Worm (Caenorhabditis elegans) whole organism, L1 larva: ENCODE results near the gene vglu-2.

Experiments
- C04F5.9 ChIP-seq: sonication (generic microtip); optimal IDR thresholded peaks from 2 replicates; lab custom pipeline; 2016; ENCODE audit warnings: missing genetic modification characterization, missing compliant biosample characterization
- C16A3.4 ChIP-seq: fragments of 150-350 bp; optimal IDR thresholded peaks from 2 replicates; lab custom pipeline; 2014; ENCODE audit warnings: missing biosample characterization, missing genetic modification characterization
- F16B12.6 ChIP-seq: fragments of 150-350 bp; optimal IDR thresholded peaks from 2 replicates; lab custom pipeline; 2014; ENCODE audit warnings: missing biosample characterization, missing genetic modification characterization
- Y116A8C.19 ChIP-seq: sonication (generic microtip); optimal IDR thresholded peaks from 2 replicates; lab custom pipeline; 2016; ENCODE audit warnings: missing compliant biosample characterization, missing genetic modification characterization, borderline replicate concordance
- alr-1 ChIP-seq: fragments of 200-800 bp; sonication (Bioruptor generic); optimal IDR thresholded peaks from 2 replicates; lab custom pipeline; 2018; ENCODE audit warnings: borderline replicate concordance, mild to moderate bottlenecking, missing genetic modification characterization, missing compliant biosample characterization
- ama-1 ChIP-seq: fragments of 150-350 bp; optimal IDR thresholded peaks from 2 replicates; lab custom pipeline; 2014
- blmp-1 ChIP-seq: fragments of 150-350 bp; optimal IDR thresholded peaks from 2 replicates; lab custom pipeline; 2014; ENCODE audit warnings: missing biosample characterization, missing genetic modification characterization
- ceh-8 ChIP-seq: fragments of 200-800 bp; sonication (Bioruptor generic); optimal IDR thresholded peaks from 2 replicates; lab custom pipeline; 2018; ENCODE audit warnings: mild to moderate bottlenecking, missing genetic modification characterization, moderate library complexity, missing compliant biosample characterization
- ceh-88 ChIP-seq: fragments of 200-800 bp; sonication (Bioruptor generic); IDR thresholded peaks from 2 replicates; pipeline ENCODE4 v1.3.6; 2022; ENCODE audit warnings: missing genetic modification characterization, missing compliant biosample characterization
- ceh-90 ChIP-seq: sonication (generic microtip); optimal IDR thresholded peaks from 2 replicates; lab custom pipeline; 2016; ENCODE audit warnings: missing genetic modification characterization, missing compliant biosample characterization
- ces-1 ChIP-seq: fragments of 150-350 bp; optimal IDR thresholded peaks from 2 replicates; lab custom pipeline; 2014; ENCODE audit warnings: missing biosample characterization, missing genetic modification reagents, missing genetic modification characterization
- efl-1 ChIP-seq, 4 experiments: fragments of 150-350 bp; optimal IDR thresholded peaks in 3 of 4; peaks in 1 of 4; 1 replicate in 1 of 4; 2 replicates in 3 of 4; lab custom pipeline; 2014; ENCODE audit warnings: missing biosample characterization in 2 of 4, missing genetic modification characterization in 2 of 4, missing genetic modification reagents in 2 of 4
- egl-27 ChIP-seq, 2 experiments: fragments of 150-350 bp in 1 of 2; sonication (generic microtip); optimal IDR thresholded peaks; 3 replicates each; lab custom pipeline; 2017 to 2018; ENCODE audit warnings: missing biosample characterization in 2 of 2, missing genetic modification characterization in 2 of 2, missing genetic modification reagents in 2 of 2
- ets-5 ChIP-seq: fragments of 200-800 bp; sonication (Bioruptor generic); IDR thresholded peaks from 2 replicates; pipeline ENCODE4 v1.3.6; 2022; ENCODE audit warnings: missing genetic modification characterization, missing compliant biosample characterization
- fkh-4 ChIP-seq: sonication (generic microtip); optimal IDR thresholded peaks from 2 replicates; lab custom pipeline; 2016; ENCODE audit warnings: missing compliant biosample characterization, missing genetic modification characterization, borderline replicate concordance
- fkh-8 ChIP-seq: sonication (generic microtip); optimal IDR thresholded peaks from 2 replicates; lab custom pipeline; 2016; ENCODE audit warnings: mild to moderate bottlenecking, missing genetic modification characterization, missing compliant biosample characterization
- fos-1 ChIP-seq: fragments of 150-350 bp; optimal IDR thresholded peaks from 2 replicates; lab custom pipeline; 2014; ENCODE audit warnings: missing biosample characterization, missing genetic modification characterization
- grh-1 ChIP-seq: fragments of 200-800 bp; sonication (Bioruptor generic); IDR thresholded peaks from 2 replicates; pipeline ENCODE4 v1.3.6; 2022; ENCODE audit warnings: missing genetic modification reagents, missing genetic modification characterization, missing compliant biosample characterization
- hlh-4 ChIP-seq: sonication (generic microtip); optimal IDR thresholded peaks from 2 replicates; lab custom pipeline; 2016; ENCODE audit warnings: mild to moderate bottlenecking, missing genetic modification characterization, missing compliant biosample characterization
- hpl-2 ChIP-seq: fragments of 150-350 bp; optimal IDR thresholded peaks from 2 replicates; lab custom pipeline; 2014; ENCODE audit warnings: missing biosample characterization, missing genetic modification reagents, missing genetic modification characterization
- irx-1 ChIP-seq: sonication (generic microtip); optimal IDR thresholded peaks from 2 replicates; lab custom pipeline; 2016; ENCODE audit warnings: missing genetic modification characterization, missing compliant biosample characterization
- jun-1 ChIP-seq: fragments of 150-350 bp; optimal IDR thresholded peaks from 2 replicates; lab custom pipeline; 2014; ENCODE audit warnings: missing biosample characterization, missing genetic modification reagents, missing genetic modification characterization
- lin-15B ChIP-seq: fragments of 150-350 bp; sonication (generic microtip); optimal IDR thresholded peaks from 3 replicates; lab custom pipeline; 2014; ENCODE audit warnings: missing biosample characterization, missing genetic modification characterization
- lin-35 ChIP-seq, 2 experiments: fragments of 150-350 bp; optimal IDR thresholded peaks; 2 replicates each; lab custom pipeline; 2014; ENCODE audit warnings: missing biosample characterization in 2 of 2, missing genetic modification characterization in 2 of 2, missing genetic modification reagents in 2 of 2
- lin-39 ChIP-seq: fragments of 150-350 bp; optimal IDR thresholded peaks from 2 replicates; lab custom pipeline; 2014; ENCODE audit warnings: missing biosample characterization, missing genetic modification reagents, missing genetic modification characterization
- lsy-2 ChIP-seq, 2 experiments: fragments of 150-350 bp; optimal IDR thresholded peaks; 2 replicates each; lab custom pipeline; 2014; ENCODE audit warnings: missing biosample characterization in 2 of 2, missing genetic modification characterization in 2 of 2
- mab-9 ChIP-seq: fragments of 200-800 bp; sonication (Bioruptor generic); IDR thresholded peaks from 2 replicates; pipeline ENCODE4 v1.3.6; 2022; ENCODE audit warnings: missing genetic modification reagents, missing genetic modification characterization, missing compliant biosample characterization
- mef-2 ChIP-seq: fragments of 150-350 bp; optimal IDR thresholded peaks from 2 replicates; lab custom pipeline; 2014; ENCODE audit warnings: missing biosample characterization, missing genetic modification characterization
- nhr-11 ChIP-seq: fragments of 150-350 bp; optimal IDR thresholded peaks from 2 replicates; lab custom pipeline; 2014; ENCODE audit warnings: missing biosample characterization, missing genetic modification characterization
- nhr-20 ChIP-seq: sonication (generic microtip); optimal IDR thresholded peaks from 2 replicates; lab custom pipeline; 2016; ENCODE audit warnings: mild to moderate bottlenecking, missing genetic modification characterization, missing compliant biosample characterization
- nhr-237 ChIP-seq: fragments of 150-350 bp; optimal IDR thresholded peaks from 2 replicates; lab custom pipeline; 2014; ENCODE audit warnings: missing biosample characterization, missing genetic modification characterization
- nhr-28 ChIP-seq: fragments of 150-350 bp; optimal IDR thresholded peaks from 2 replicates; lab custom pipeline; 2014; ENCODE audit warnings: missing biosample characterization, missing genetic modification characterization
- nhr-47 ChIP-seq: sonication (generic microtip); optimal IDR thresholded peaks from 2 replicates; lab custom pipeline; 2016; ENCODE audit warnings: mild to moderate bottlenecking, missing genetic modification characterization, moderate library complexity, missing compliant biosample characterization
- nhr-76 ChIP-seq: sonication (generic microtip); optimal IDR thresholded peaks from 2 replicates; lab custom pipeline; 2017; ENCODE audit warnings: missing biosample characterization, missing genetic modification characterization
- nhr-84 ChIP-seq: sonication (generic microtip); optimal IDR thresholded peaks from 2 replicates; lab custom pipeline; 2017; ENCODE audit warnings: missing biosample characterization, missing genetic modification characterization
- nhr-90 ChIP-seq: sonication (generic microtip); optimal IDR thresholded peaks from 2 replicates; lab custom pipeline; 2016; ENCODE audit warnings: mild to moderate bottlenecking, missing genetic modification characterization, missing compliant biosample characterization; ENCODE audit not compliant: poor library complexity
- pqm-1 ChIP-seq: sonication (generic microtip); optimal IDR thresholded peaks from 3 replicates; lab custom pipeline; 2017; ENCODE audit warnings: missing biosample characterization, missing genetic modification characterization
- rnt-1 ChIP-seq: sonication (generic microtip); optimal IDR thresholded peaks from 2 replicates; lab custom pipeline; 2016; ENCODE audit warnings: mild to moderate bottlenecking, missing genetic modification characterization, moderate library complexity, missing compliant biosample characterization
- snpc-4 ChIP-seq: fragments of 150-350 bp; optimal IDR thresholded peaks from 2 replicates; lab custom pipeline; 2014; ENCODE audit warnings: missing biosample characterization, missing genetic modification characterization
- sup-37 ChIP-seq: fragments of 200-800 bp; sonication (Bioruptor generic); optimal IDR thresholded peaks from 2 replicates; lab custom pipeline; 2018; ENCODE audit warnings: mild to moderate bottlenecking, missing genetic modification characterization, missing compliant biosample characterization
- swsn-7 ChIP-seq: sonication (generic microtip); optimal IDR thresholded peaks from 2 replicates; lab custom pipeline; 2016; ENCODE audit warnings: missing genetic modification characterization, missing compliant biosample characterization
- unc-30 ChIP-seq: sonication (generic microtip); optimal IDR thresholded peaks from 2 replicates; lab custom pipeline; 2017; ENCODE audit warnings: missing biosample characterization, missing genetic modification characterization
- unc-62 ChIP-seq: fragments of 150-350 bp; optimal IDR thresholded peaks from 2 replicates; lab custom pipeline; 2014; ENCODE audit warnings: missing biosample characterization, missing genetic modification reagents, missing genetic modification characterization
- unc-86 ChIP-seq: sonication (generic microtip); optimal IDR thresholded peaks from 2 replicates; lab custom pipeline; 2016; ENCODE audit warnings: missing genetic modification characterization, missing compliant biosample characterization
- xbp-1 ChIP-seq: sonication (generic microtip); optimal IDR thresholded peaks from 2 replicates; lab custom pipeline; 2016; ENCODE audit warnings: missing genetic modification characterization, missing compliant biosample characterization
- zag-1 ChIP-seq: fragments of 150-350 bp; optimal IDR thresholded peaks from 2 replicates; lab custom pipeline; 2014; ENCODE audit warnings: missing biosample characterization, missing genetic modification characterization
- zip-4 ChIP-seq: fragments of 200-800 bp; sonication (Bioruptor generic); optimal IDR thresholded peaks from 2 replicates; lab custom pipeline; 2018; ENCODE audit warnings: mild to moderate bottlenecking, missing genetic modification characterization, moderate library complexity, missing compliant biosample characterization
- ztf-11 ChIP-seq, 2 experiments: sonication (generic microtip); optimal IDR thresholded peaks; 2 replicates each; lab custom pipeline; 2016 to 2017; ENCODE audit warnings: missing genetic modification characterization in 2 of 2, missing biosample characterization in 1 of 2, missing compliant biosample characterization in 1 of 2
- ztf-4 ChIP-seq: fragments of 150-350 bp; optimal IDR thresholded peaks from 2 replicates; lab custom pipeline; 2014; ENCODE audit warnings: missing biosample characterization, missing genetic modification characterization

Gene vglu-2

DNA sequence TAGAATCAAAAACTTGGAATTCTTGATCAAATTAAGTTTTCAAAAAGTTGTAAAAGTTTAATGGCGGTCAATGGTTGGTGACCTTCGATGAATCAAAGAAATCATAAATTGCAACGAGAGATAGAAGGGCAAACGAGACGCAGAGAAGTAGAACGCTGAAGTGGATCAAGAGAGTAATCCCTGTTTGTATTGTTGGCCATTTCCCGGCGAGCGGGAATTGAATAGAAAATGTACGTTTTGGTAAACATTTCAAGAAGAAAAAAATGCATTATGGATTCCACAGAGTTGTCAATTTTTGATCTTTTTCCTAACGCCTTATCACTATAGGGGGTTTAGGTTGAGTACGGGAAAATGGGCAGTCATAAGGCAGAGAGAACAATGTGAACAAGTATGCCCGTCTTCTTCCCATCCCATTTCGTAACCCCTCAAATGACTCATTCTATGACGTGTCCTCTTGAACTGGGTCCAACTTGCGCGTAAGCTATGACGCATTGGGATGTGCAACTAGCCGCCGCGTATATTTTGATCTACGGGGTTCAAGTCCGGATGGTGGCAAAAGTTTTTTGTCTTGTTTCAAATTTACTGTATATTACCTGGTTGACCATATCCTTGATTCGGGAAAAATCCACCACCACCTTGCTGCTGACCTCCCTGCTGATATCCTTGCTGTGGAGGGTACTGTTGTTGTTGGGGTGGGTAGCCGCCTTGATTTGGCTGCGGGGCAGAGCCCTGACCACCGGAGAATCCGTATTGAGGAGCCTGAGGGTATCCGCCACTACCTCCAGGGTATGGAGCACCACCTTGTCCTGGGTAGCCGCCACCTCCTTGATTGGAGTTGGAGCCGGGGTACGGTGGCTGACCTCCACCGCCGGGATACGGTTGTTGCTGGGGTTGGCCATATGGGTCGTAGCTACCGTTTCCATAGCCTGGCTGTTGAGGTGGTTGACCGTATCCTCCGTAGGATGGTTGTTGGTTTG lies 33.9 kb downstream of the vglu-2 start (continued):
- TF ChIP-seq zag-1 (tag; lab: Kevin White, UChicago) (no peak), grh-1 (GFP tag; lab: Robert Waterston, UW) (no peak), nhr-28 (tag; lab: Kevin White, UChicago) (no peak), ama-1 (no peak), snpc-4 (tag; lab: Kevin White, UChicago) (no peak), nhr-76 (tag; lab: Kevin White, UChicago) (no peak), hlh-4 (tag; lab: Kevin White, UChicago) (no peak), ztf-4 (tag; lab: Kevin White, UChicago) (no peak), fkh-8 (no peak), swsn-7 (tag; lab: Kevin White, UChicago) (no peak), mef-2 (tag; lab: Kevin White, UChicago) (no peak), lin-35 (GFP tag; optimal IDR thresholded peaks at IDR 0.05; lab: Kevin White, UChicago) (no peak)

DNA sequence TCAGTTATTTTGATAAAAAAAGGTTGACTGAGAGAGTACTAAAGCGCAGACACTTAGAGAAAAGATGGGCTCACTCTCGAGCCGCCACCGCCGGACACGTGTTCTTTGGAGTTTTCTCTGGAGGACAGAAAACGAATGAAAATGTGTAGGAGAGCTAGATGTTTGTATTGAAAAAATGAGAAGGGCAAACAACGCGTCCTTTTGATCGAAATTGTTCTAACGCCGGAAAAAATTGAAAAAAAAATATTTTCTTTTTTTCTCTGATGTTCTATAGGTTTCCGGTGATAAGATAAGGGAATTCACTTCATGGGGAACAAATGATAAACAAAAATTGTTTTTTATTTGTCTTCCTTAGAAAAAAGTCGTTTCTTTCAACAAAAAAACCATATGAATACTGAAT lies 34.9 kb downstream of the vglu-2 start:
- TF ChIP-seq ces-1 (GFP tag; lab: Kevin White, UChicago) = no peak
- TF ChIP-seq pqm-1 (tag; lab: Kevin White, UChicago) = no peak
- no peak for TF ChIP-seq mab-9 (GFP tag; lab: Robert Waterston, UW)
- no peak for TF ChIP-seq hpl-2
- TF ChIP-seq nhr-90 (tag; lab: Kevin White, UChicago) = no peak
- TF ChIP-seq unc-86 (tag; lab: Kevin White, UChicago) = no peak
- TF ChIP-seq nhr-20 (tag; lab: Kevin White, UChicago) = no peak
- TF ChIP-seq unc-62 = no peak
- no peak for TF ChIP-seq efl-1 (optimal IDR thresholded peaks at IDR 0.05; lab: Kevin White, UChicago)
- peak in 1 of 2 experiments; percentile 10 for TF ChIP-seq efl-1 (GFP tag; optimal IDR thresholded peaks at IDR 0.05 in 1 of 2; lab: Kevin White, UChicago)
- no peak for TF ChIP-seq grh-1 (GFP tag; lab: Robert Waterston, UW)
- TF ChIP-seq alr-1 = no peak
- TF ChIP-seq nhr-76 (tag; lab: Kevin White, UChicago) = no peak
- no peak for TF ChIP-seq snpc-4 (tag; lab: Kevin White, UChicago)
- no peak for TF ChIP-seq unc-30
- TF ChIP-seq ztf-11 (tag; optimal IDR thresholded peaks at IDR 0.05; lab: Kevin White, UChicago) = no peak
- no peak for TF ChIP-seq lin-39
- TF ChIP-seq fkh-4 (tag; lab: Kevin White, UChicago) = no peak
- no peak for TF ChIP-seq C04F5.9 (tag; lab: Kevin White, UChicago)
- no peak for TF ChIP-seq nhr-237 (tag; lab: Kevin White, UChicago)
- TF ChIP-seq xbp-1 (tag; lab: Kevin White, UChicago) = no peak
- no peak for TF ChIP-seq lin-15B (tag; lab: Kevin White, UChicago)
- no peak for TF ChIP-seq irx-1
- no peak for TF ChIP-seq ceh-8 (GFP tag; lab: Kevin White, UChicago)
- TF ChIP-seq F16B12.6 (tag; lab: Kevin White, UChicago) = no peak
- no peak for TF ChIP-seq nhr-11 (tag; lab: Kevin White, UChicago)
- TF ChIP-seq fos-1 (tag; lab: Kevin White, UChicago) = no peak
- TF ChIP-seq ets-5 (GFP tag; lab: Robert Waterston, UW) = no peak
- no peak for TF ChIP-seq sup-37 (GFP tag; lab: Kevin White, UChicago)
- TF ChIP-seq blmp-1 (tag; lab: Kevin White, UChicago) = peak; percentile 7
- TF ChIP-seq nhr-47 (tag; lab: Kevin White, UChicago) = no peak
- TF ChIP-seq ceh-88 (GFP tag; lab: Robert Waterston, UW) = no peak
- no peak for TF ChIP-seq Y116A8C.19 (tag; lab: Kevin White, UChicago)
- no peak for TF ChIP-seq zip-4
- no peak for TF ChIP-seq ceh-90 (tag; lab: Kevin White, UChicago)
- TF ChIP-seq lsy-2 (tag; optimal IDR thresholded peaks at IDR 0.05; lab: Kevin White, UChicago) = peak in 1 of 2 experiments; percentile 6
- TF ChIP-seq lin-35 (GFP tag; optimal IDR thresholded peaks at IDR 0.05; lab: Kevin White, UChicago) = peak in 1 of 2 experiments; percentile 6
- TF ChIP-seq jun-1 = no peak
- peak; percentile 19 for TF ChIP-seq rnt-1 (tag; lab: Kevin White, UChicago)
- no peak for TF ChIP-seq egl-27 (tag; optimal IDR thresholded peaks at IDR 0.05; lab: Kevin White, UChicago)
- TF ChIP-seq C16A3.4 (tag; lab: Kevin White, UChicago) = no peak
- TF ChIP-seq nhr-84 (tag; lab: Kevin White, UChicago) = no peak
